Fruit fly (Drosophila melanogaster): ENCODE results near the gene CG7568.

DNA sequence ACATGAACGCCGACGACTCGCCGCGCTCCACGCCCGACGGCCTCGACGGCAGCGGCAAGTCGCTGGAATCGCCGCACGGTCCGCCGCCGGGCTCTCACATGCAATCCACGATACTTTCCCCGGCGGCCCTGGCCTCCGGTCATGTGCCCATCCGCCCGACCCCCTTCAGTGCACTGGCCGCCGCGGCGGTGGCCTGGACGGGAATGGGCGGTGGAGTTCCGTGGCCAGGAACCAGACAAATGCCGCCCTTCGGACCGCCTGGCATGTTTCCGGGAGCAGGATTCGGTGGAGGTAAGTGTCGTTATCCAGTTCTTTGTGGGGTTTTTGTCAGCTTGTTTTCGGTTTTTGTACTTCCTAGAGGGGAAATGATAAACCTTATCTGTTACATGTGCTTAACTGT lies 43.1 kb downstream of the CG7568 start:
- no peak for TF ChIP-seq EcR (GFP tag; optimal IDR thresholded peaks at IDR 0.05)
- no peak for TF ChIP-seq psq (optimal IDR thresholded peaks at IDR 0.05)
- no peak for TF ChIP-seq Dll (optimal IDR thresholded peaks at IDR 0.05)
- no peak for TF ChIP-seq usp (GFP tag; optimal IDR thresholded peaks at IDR 0.05)
- TF ChIP-seq CG8478 (optimal IDR thresholded peaks at IDR 0.05) = no peak
- TF ChIP-seq pan (optimal IDR thresholded peaks at IDR 0.05) = no peak

Data from whole organism.